Worm (Caenorhabditis elegans) whole organism, midembryonic: ENCODE measurements around the gene clec-55.

ENCODE experiments used
- T22C8.4 ChIP-seq: fragments of 200-800 bp; sonication (Bioruptor generic); IDR thresholded peaks from 2 replicates; pipeline ENCODE4 v1.3.6; 2022; ENCODE audit warnings: missing genetic modification characterization, missing compliant biosample characterization
- cog-1 ChIP-seq: sonication (generic microtip); optimal IDR thresholded peaks from 2 replicates; lab custom pipeline; 2016; ENCODE audit warnings: missing genetic modification characterization, missing compliant biosample characterization
- flt-1 ChIP-seq: fragments of 200-800 bp; sonication (Bioruptor generic); IDR thresholded peaks from 2 replicates; pipeline ENCODE4 v1.3.6; 2022; ENCODE audit warnings: missing genetic modification characterization, missing compliant biosample characterization
- klf-2 ChIP-seq: fragments of 200-800 bp; sonication (Bioruptor generic); conservative IDR thresholded peaks from 2 replicates; pipeline ENCODE4 v1.3.6; 2022; ENCODE audit warnings: missing genetic modification reagents, missing genetic modification characterization, missing compliant biosample characterization
- med-1 ChIP-seq: sonication (generic microtip); optimal IDR thresholded peaks from 2 replicates; lab custom pipeline; 2017; ENCODE audit warnings: missing genetic modification characterization, mild to moderate bottlenecking, missing compliant biosample characterization, antibody characterized with exemption, missing genetic modification reagents; ENCODE audit not compliant: insufficient read depth
- ref-1 ChIP-seq: fragments of 200-800 bp; sonication (Bioruptor generic); conservative IDR thresholded peaks from 2 replicates; pipeline ENCODE4 v1.3.6; 2022; ENCODE audit warnings: missing genetic modification reagents, missing genetic modification characterization, missing compliant biosample characterization
- tab-1 ChIP-seq: fragments of 200-800 bp; sonication (Bioruptor generic); IDR thresholded peaks from 2 replicates; pipeline ENCODE4 v1.3.6; 2022; ENCODE audit warnings: missing genetic modification characterization, missing compliant biosample characterization
- ztf-23 ChIP-seq: fragments of 200-800 bp; sonication (Bioruptor generic); IDR thresholded peaks from 2 replicates; pipeline ENCODE4 v1.3.6; 2022; ENCODE audit warnings: missing genetic modification reagents, missing genetic modification characterization, missing compliant biosample characterization
- ztf-29 ChIP-seq: fragments of 200-800 bp; sonication (Bioruptor generic); IDR thresholded peaks from 2 replicates; pipeline ENCODE4 v1.3.6; 2022; ENCODE audit warnings: missing genetic modification reagents, missing genetic modification characterization, missing compliant biosample characterization

The clec-55 gene

DNA sequence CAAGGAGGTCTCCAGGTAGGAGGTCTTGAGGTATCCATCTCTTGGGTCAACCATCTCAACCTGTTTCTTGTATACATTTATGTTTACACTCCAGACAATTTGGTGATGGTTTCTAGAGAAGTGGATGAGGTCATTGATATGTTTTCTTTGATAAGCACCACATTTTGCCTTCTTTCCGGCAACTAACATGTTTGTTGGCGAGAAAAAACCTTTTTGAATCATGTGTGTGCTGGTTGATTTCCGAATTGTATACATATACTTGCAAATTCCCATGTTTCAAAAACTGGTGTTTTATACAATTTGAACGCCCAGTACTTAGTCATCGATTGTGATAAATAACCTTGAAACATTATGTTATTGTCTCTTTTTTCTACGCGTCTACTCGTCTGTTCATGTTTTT, 25.0 kb downstream of the clec-55 start:
- no peak for TF ChIP-seq flt-1 (GFP tag; lab: Robert Waterston, UW)
- no peak for TF ChIP-seq ref-1 (GFP tag; lab: Robert Waterston, UW)
- no peak for TF ChIP-seq tab-1 (GFP tag; lab: Robert Waterston, UW)
- no peak for TF ChIP-seq med-1 (GFP tag; lab: Kevin White, UChicago)
- no peak for TF ChIP-seq cog-1
- no peak for TF ChIP-seq klf-2 (GFP tag; lab: Robert Waterston, UW)
- no peak for TF ChIP-seq ztf-29 (GFP tag; lab: Robert Waterston, UW)
- no peak for TF ChIP-seq ztf-23 (GFP tag; lab: Robert Waterston, UW)
- no peak for TF ChIP-seq T22C8.4 (GFP tag; lab: Robert Waterston, UW)

DNA sequence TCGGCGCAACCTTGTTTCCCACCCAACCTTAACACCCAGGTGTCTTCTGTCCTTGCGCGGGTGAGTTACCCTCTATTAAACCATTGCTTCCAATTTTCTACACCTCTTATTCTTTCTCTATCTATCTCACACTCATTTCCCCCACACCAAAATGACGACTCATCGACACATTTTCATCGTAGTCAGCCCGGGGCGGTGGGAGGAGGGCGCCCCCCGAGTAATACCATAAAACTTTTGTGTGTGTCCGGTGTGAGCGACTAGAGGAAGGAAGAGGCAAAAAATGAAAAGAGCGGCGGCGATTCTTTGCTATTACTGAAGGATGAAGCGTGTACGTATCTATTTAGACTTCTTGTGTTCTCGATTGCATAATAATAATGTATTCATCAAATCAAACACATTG, 25.7 kb downstream of the clec-55 start:
- TF ChIP-seq T22C8.4 (GFP tag; lab: Robert Waterston, UW) (no peak), ztf-29 (GFP tag; lab: Robert Waterston, UW) (no peak), cog-1 (no peak)

DNA sequence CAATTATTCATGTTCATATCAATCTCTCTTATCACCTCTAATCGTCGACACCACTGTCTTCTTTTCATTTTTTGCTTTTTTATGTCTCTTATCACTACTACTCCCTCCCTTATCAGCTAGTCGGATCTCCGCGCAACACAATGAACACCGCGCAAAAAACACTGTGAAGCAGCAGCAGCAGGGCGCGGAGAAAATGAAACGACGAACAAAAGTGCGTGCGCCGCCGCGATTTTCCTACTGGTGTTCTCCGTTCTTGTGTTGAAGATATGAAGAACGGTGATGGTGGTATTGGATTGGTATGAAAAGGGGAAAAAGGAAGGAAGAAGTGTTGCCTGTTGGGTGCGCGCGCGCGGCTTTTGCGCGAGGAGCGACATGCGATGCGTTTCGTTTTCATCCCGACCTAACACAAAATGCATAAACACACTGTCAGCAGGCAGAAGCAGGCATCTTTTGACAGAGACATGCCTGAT, 26.7 kb downstream of the clec-55 start:
- TF ChIP-seq tab-1 (GFP tag; lab: Robert Waterston, UW) (no peak), klf-2 (GFP tag; lab: Robert Waterston, UW) (no peak), med-1 (GFP tag; lab: Kevin White, UChicago) (no peak), ztf-23 (GFP tag; lab: Robert Waterston, UW) (0 out of 2 replicates have a peak, but pooled peaks have one; percentile 55), ref-1 (GFP tag; lab: Robert Waterston, UW) (no peak), cog-1 (peak; percentile 51), ztf-29 (GFP tag; lab: Robert Waterston, UW) (peak; percentile 60; the same call in 1 of the 2 replicates), T22C8.4 (GFP tag; lab: Robert Waterston, UW) (no peak), flt-1 (GFP tag; lab: Robert Waterston, UW) (no peak)

DNA sequence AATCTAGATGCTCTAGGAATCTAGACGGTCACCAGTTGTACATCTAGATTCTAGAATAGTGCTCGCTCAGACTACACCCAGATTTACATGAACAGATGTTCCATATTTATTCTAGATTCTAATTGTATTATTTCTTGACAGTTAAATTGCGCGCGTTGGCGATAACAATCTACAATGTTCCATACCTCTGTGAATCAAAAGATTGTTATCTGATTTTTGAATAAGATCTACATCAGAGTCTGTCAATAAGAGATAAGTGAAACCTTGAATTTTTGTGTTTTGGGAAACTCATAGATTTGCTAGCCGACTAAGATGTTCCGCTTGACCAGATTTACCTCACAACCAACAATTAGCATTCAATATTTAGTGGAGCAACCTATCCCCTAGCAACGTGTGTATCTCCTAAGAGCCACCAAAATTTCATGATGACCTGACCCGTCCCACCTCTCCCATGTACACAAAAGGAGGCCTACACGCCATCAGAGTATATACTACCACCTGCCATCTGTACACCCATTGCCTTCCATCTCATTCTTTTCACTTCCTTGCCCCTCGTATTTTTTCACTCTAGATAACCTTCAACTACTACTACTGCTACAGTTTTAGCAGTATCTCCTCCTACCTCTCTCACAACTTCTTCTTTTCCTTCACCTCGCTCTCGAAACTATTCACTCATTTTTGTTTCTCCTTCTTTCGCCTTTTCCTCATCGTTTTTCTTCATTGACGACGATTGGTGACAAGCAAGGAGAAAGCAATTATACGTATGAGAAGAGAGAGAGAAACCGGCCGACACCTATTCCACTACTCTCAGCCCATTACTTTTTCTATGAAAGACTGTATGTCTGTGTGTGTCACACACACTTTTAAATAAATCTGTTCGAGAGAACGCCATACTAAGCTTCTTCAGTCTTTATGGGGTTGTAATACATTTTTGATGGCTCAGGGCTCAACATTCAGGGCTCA, 27.9 kb downstream of the clec-55 start:
- TF ChIP-seq ztf-23 (GFP tag; lab: Robert Waterston, UW) (no peak), med-1 (GFP tag; lab: Kevin White, UChicago) (no peak), ref-1 (GFP tag; lab: Robert Waterston, UW) (no peak), flt-1 (GFP tag; lab: Robert Waterston, UW) (no peak), T22C8.4 (GFP tag; lab: Robert Waterston, UW) (no peak), ztf-29 (GFP tag; lab: Robert Waterston, UW) (peak; percentile 13; the same call in 1 of the 2 replicates), klf-2 (GFP tag; lab: Robert Waterston, UW) (no peak)

DNA sequence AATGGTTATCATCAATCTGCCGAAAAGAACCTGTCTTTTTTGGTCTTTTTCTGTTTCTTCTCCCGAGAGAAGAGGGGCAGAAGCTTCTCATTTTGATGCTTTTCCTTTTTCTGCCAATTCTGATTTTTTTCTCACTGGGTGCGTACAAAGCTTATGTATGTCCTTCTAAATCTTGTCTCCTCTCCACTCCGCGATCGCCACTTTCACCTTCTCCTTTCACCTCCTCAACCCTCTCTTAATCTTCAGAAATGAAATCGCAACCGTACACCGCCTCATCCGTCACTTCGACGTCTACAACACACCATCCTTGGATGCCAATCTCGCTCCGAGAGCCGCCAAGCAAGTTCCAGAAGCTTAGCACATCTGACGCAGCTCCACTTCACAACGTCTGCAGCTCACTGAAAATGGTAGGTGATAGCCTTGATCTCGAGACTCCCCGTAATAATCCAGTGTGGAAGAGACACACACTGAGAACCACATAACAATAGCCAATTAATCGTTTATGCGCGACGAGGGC, 29.0 kb downstream of the clec-55 start, which contains the start of gene R02D5.1:
Gene R02D5.1, plus strand, starts transcription at position 245 of the 517 bp plus-strand sequence.
- TF ChIP-seq klf-2 (GFP tag; lab: Robert Waterston, UW) (no peak), T22C8.4 (GFP tag; lab: Robert Waterston, UW) (no peak), tab-1 (GFP tag; lab: Robert Waterston, UW) (no peak), ztf-23 (GFP tag; lab: Robert Waterston, UW) (no peak), cog-1 (peak; percentile 9), flt-1 (GFP tag; lab: Robert Waterston, UW) (0 out of 2 replicates have a peak, but pooled peaks have one; percentile 31), ztf-29 (GFP tag; lab: Robert Waterston, UW) (no peak)

DNA sequence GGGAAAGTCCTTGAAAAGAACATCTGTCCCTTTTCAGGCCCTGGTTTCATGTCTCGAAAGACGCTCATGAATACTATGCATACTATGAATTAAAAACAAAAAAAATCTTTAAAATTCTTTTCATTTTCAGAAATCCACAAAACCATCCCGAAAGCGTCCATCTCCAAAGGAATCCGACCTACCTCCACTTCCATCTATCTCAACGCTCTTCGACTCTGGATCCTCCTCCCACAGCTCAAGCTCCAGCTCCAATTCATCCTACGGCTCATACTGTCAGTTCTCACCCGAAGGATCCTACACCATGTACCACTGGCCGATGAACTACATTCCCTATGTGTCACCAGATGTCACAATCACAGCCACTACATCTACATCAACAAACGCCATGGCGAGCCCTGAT, 29.5 kb downstream of the clec-55 start:
- TF ChIP-seq ztf-23 (GFP tag; lab: Robert Waterston, UW) (no peak), ref-1 (GFP tag; lab: Robert Waterston, UW) (no peak), flt-1 (GFP tag; lab: Robert Waterston, UW) (no peak), ztf-29 (GFP tag; lab: Robert Waterston, UW) (no peak), klf-2 (GFP tag; lab: Robert Waterston, UW) (no peak), med-1 (GFP tag; lab: Kevin White, UChicago) (no peak), T22C8.4 (GFP tag; lab: Robert Waterston, UW) (no peak), tab-1 (GFP tag; lab: Robert Waterston, UW) (no peak), cog-1 (no peak)

DNA sequence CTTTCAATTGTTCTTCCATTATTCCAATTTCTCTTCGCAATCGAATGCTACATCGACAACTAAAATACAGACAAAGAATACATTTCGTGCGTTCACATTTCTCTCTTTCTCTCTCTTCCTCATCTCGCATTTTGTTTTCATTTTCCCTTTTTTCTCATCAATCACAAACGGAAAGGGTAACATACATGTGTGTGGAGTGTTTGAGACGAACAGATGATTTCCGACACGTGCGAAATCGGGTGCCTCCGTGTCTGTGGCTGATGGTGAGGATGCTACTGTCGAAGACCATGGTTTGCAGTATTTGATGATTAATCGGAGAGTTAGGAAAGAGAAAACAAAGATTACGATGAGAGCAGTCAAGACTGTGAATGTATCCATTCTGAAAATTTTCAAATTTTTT, 31.7 kb downstream of the clec-55 start, which contains the start of gene R02D5.9:
Gene R02D5.9, minus strand, starts transcription at position 378 of the 400 bp plus-strand sequence.
- TF ChIP-seq cog-1 (no peak), med-1 (GFP tag; lab: Kevin White, UChicago) (no peak), ztf-23 (GFP tag; lab: Robert Waterston, UW) (no peak), ref-1 (GFP tag; lab: Robert Waterston, UW) (no peak), tab-1 (GFP tag; lab: Robert Waterston, UW) (no peak), flt-1 (GFP tag; lab: Robert Waterston, UW) (no peak), ztf-29 (GFP tag; lab: Robert Waterston, UW) (no peak), klf-2 (GFP tag; lab: Robert Waterston, UW) (no peak), T22C8.4 (GFP tag; lab: Robert Waterston, UW) (no peak)

DNA sequence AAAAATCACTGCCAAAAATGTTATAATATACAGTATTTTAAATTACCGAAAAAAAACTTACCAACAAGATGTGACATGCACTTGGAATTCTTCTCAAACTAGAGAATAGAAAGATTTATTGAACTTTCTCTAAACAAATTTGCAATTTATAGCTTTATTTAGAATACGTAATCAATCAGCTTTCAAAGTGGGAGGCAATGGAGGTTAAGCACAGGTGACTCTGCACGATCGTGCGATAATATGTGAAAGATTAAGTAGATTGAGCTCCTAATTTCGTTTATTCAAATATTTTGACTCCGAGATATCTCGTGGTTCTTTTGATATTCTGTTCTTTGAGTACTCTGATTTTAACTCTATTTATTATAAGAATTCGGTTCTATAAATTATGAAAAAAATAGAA, 38.9 kb downstream of the clec-55 start, which contains the start of gene R02D5.6:
Gene R02D5.6, minus strand, starts transcription at position 101 of the 400 bp plus-strand sequence.
- TF ChIP-seq ztf-29 (GFP tag; lab: Robert Waterston, UW), result no peak
- no peak for TF ChIP-seq cog-1
- no peak for TF ChIP-seq ref-1 (GFP tag; lab: Robert Waterston, UW)
- TF ChIP-seq klf-2 (GFP tag; lab: Robert Waterston, UW), result no peak
- no peak for TF ChIP-seq flt-1 (GFP tag; lab: Robert Waterston, UW)
- TF ChIP-seq med-1 (GFP tag; lab: Kevin White, UChicago), result no peak
- TF ChIP-seq tab-1 (GFP tag; lab: Robert Waterston, UW), result no peak
- no peak for TF ChIP-seq T22C8.4 (GFP tag; lab: Robert Waterston, UW)
- TF ChIP-seq ztf-23 (GFP tag; lab: Robert Waterston, UW), result no peak
